Worm (Caenorhabditis elegans): ENCODE data around the gene R05H5.4.

The R05H5.4 gene

ce11 chrII:10231874-10232273, 32.1 kb upstream of the R05H5.4 start:
- TF ChIP-seq tbx-2 (tag; optimal IDR thresholded peaks at IDR 0.05) (no peak), elt-2 (tag; optimal IDR thresholded peaks at IDR 0.05) (peak; percentile 57), aly-2 (tag; optimal IDR thresholded peaks at IDR 0.05) (no peak), sup-37 (GFP tag; optimal IDR thresholded peaks at IDR 0.05) (no peak), ceh-90 (tag; optimal IDR thresholded peaks at IDR 0.05) (no peak), ama-1 (optimal IDR thresholded peaks at IDR 0.05) (no peak), C04F5.9 (tag; optimal IDR thresholded peaks at IDR 0.05) (no peak)

- TF ChIP-seq nhr-90 (tag; optimal IDR thresholded peaks at IDR 0.05; ENCODE audit: poor library complexity): no peak
- no peak for TF ChIP-seq egl-27 (tag; optimal IDR thresholded peaks at IDR 0.05)
- no peak for TF ChIP-seq mep-1 (tag; optimal IDR thresholded peaks at IDR 0.05)
- TF ChIP-seq ets-5 (GFP tag; IDR thresholded peaks at IDR 0.05): no peak
Measured at ce11 chrII:10230972-10231371, 31.2 kb upstream of the R05H5.4 start, which contains the start of gene T01E8.8. TSS of gene T01E8.8 (plus strand) at chrII:10231272.

- TF ChIP-seq ces-1 (GFP tag; optimal IDR thresholded peaks at IDR 0.05) (no peak), rnt-1 (tag; optimal IDR thresholded peaks at IDR 0.05) (no peak), pqm-1 (tag; optimal IDR thresholded peaks at IDR 0.05) (no peak), ztf-4 (tag; optimal IDR thresholded peaks at IDR 0.05) (no peak)
Measured at ce11 chrII:10227030-10227429, 27.2 kb upstream of the R05H5.4 start, which contains the start of gene srh-135. TSS of gene srh-135 (minus strand) at chrII:10227130.

ce11 chrII:10222577-10222976, 22.8 kb upstream of the R05H5.4 start, which contains the start of gene plc-3:
TSS of gene plc-3 (plus strand) at chrII:10222877.
- no peak for TF ChIP-seq lsy-2 (tag; optimal IDR thresholded peaks at IDR 0.05)
- no peak for TF ChIP-seq efl-1 (optimal IDR thresholded peaks at IDR 0.05)
- TF ChIP-seq efl-1 (GFP tag; optimal IDR thresholded peaks at IDR 0.05 in 1 of 2): peak in 1 of 2 experiments; percentile 38

ce11 chrII:10221627-10222026, 21.8 kb upstream of the R05H5.4 start:
- TF ChIP-seq unc-30 (tag; optimal IDR thresholded peaks at IDR 0.05) (no peak), elt-2 (tag; optimal IDR thresholded peaks at IDR 0.05) (peak; percentile 68), irx-1 (tag; optimal IDR thresholded peaks at IDR 0.05) (no peak), lin-13 (GFP tag; optimal IDR thresholded peaks at IDR 0.05) (no peak)

- TF ChIP-seq ces-1 (GFP tag; optimal IDR thresholded peaks at IDR 0.05) (no peak), blmp-1 (tag; optimal IDR thresholded peaks at IDR 0.05) (peak; percentile 26), ceh-88 (GFP tag; IDR thresholded peaks at IDR 0.05) (no peak), lin-14 (GFP tag; optimal IDR thresholded peaks at IDR 0.05) (peak; percentile 66)
Measured at ce11 chrII:10220631-10221030, 20.8 kb upstream of the R05H5.4 start.

- TF ChIP-seq efl-1 (optimal IDR thresholded peaks at IDR 0.05) (no peak), efl-1 (GFP tag; optimal IDR thresholded peaks at IDR 0.05 in 1 of 2) (peak in 1 of 2 experiments; percentile 54), ceh-82 (tag; optimal IDR thresholded peaks at IDR 0.05) (no peak), nhr-77 (tag; optimal IDR thresholded peaks at IDR 0.05) (no peak), hlh-17 (GFP tag; optimal IDR thresholded peaks at IDR 0.05; ENCODE audit: borderline replicate concordance) (no peak), pag-3 (tag; optimal IDR thresholded peaks at IDR 0.05; ENCODE audit: borderline replicate concordance, insufficient read depth) (no peak), elt-2 (tag; optimal IDR thresholded peaks at IDR 0.05) (no peak)
Measured at ce11 chrII:10218171-10218570, 18.4 kb upstream of the R05H5.4 start, which contains the start of gene ref-1. TSS of gene ref-1 (plus strand) at chrII:10218471.

ce11 chrII:10206425-10206824, 6.6 kb upstream of the R05H5.4 start, which contains the start of gene T01E8.1:
TSS of gene T01E8.1 (plus strand) at chrII:10206725.
- no peak for TF ChIP-seq nhr-20 (tag; optimal IDR thresholded peaks at IDR 0.05)
- TF ChIP-seq lin-13 (GFP tag; optimal IDR thresholded peaks at IDR 0.05): no peak
- no peak for TF ChIP-seq ceh-90 (tag; optimal IDR thresholded peaks at IDR 0.05)
- no peak for TF ChIP-seq xbp-1 (tag; optimal IDR thresholded peaks at IDR 0.05)
- peak; percentile 37 for TF ChIP-seq dsc-1 (tag; optimal IDR thresholded peaks at IDR 0.05)
